Worm (Caenorhabditis elegans) whole organism, midembryonic: ENCODE data around the gene riok-3.

Experiments used
- T22C8.4 ChIP-seq: fragments of 200-800 bp; sonication (Bioruptor generic); IDR thresholded peaks from 2 replicates; pipeline ENCODE4 v1.3.6; 2022; ENCODE audit warnings: missing genetic modification characterization, missing compliant biosample characterization
- cog-1 ChIP-seq: sonication (generic microtip); optimal IDR thresholded peaks from 2 replicates; lab custom pipeline; 2016; ENCODE audit warnings: missing genetic modification characterization, missing compliant biosample characterization
- flt-1 ChIP-seq: fragments of 200-800 bp; sonication (Bioruptor generic); IDR thresholded peaks from 2 replicates; pipeline ENCODE4 v1.3.6; 2022; ENCODE audit warnings: missing genetic modification characterization, missing compliant biosample characterization
- klf-2 ChIP-seq: fragments of 200-800 bp; sonication (Bioruptor generic); conservative IDR thresholded peaks from 2 replicates; pipeline ENCODE4 v1.3.6; 2022; ENCODE audit warnings: missing genetic modification reagents, missing genetic modification characterization, missing compliant biosample characterization
- med-1 ChIP-seq: sonication (generic microtip); optimal IDR thresholded peaks from 2 replicates; lab custom pipeline; 2017; ENCODE audit warnings: missing genetic modification characterization, mild to moderate bottlenecking, missing compliant biosample characterization, antibody characterized with exemption, missing genetic modification reagents; ENCODE audit not compliant: insufficient read depth
- ref-1 ChIP-seq: fragments of 200-800 bp; sonication (Bioruptor generic); conservative IDR thresholded peaks from 2 replicates; pipeline ENCODE4 v1.3.6; 2022; ENCODE audit warnings: missing genetic modification reagents, missing genetic modification characterization, missing compliant biosample characterization
- tab-1 ChIP-seq: fragments of 200-800 bp; sonication (Bioruptor generic); IDR thresholded peaks from 2 replicates; pipeline ENCODE4 v1.3.6; 2022; ENCODE audit warnings: missing genetic modification characterization, missing compliant biosample characterization
- ztf-23 ChIP-seq: fragments of 200-800 bp; sonication (Bioruptor generic); IDR thresholded peaks from 2 replicates; pipeline ENCODE4 v1.3.6; 2022; ENCODE audit warnings: missing genetic modification reagents, missing genetic modification characterization, missing compliant biosample characterization
- ztf-29 ChIP-seq: fragments of 200-800 bp; sonication (Bioruptor generic); IDR thresholded peaks from 2 replicates; pipeline ENCODE4 v1.3.6; 2022; ENCODE audit warnings: missing genetic modification reagents, missing genetic modification characterization, missing compliant biosample characterization

The riok-3 gene

DNA sequence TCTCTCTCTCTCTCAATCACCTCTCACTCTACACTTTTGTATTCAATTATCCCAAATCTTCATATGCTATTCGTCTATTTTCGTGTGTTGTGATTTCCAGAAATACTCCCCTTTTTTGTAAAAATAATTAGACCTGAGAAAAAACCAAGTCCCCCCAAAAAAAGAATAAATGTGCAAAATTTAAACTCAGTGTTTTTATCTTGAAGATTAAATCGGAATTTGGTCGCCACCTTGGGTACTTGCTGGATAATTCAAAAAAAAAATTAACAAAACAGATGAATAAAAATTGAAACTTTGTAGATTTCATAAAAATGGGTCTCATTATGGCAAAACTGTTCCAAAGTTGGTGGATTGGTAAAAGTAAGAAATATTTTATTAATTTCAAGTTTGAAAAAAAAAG, 18.1 kb upstream of the riok-3 start, which contains the start of gene arl-5:
Gene arl-5, plus strand, starts transcription at position 301 of the 400 bp plus-strand sequence.
- no peak for TF ChIP-seq ztf-23 (GFP tag; lab: Robert Waterston, UW)
- no peak for TF ChIP-seq klf-2 (GFP tag; lab: Robert Waterston, UW)
- TF ChIP-seq tab-1 (GFP tag; lab: Robert Waterston, UW) = no peak
- TF ChIP-seq ref-1 (GFP tag; lab: Robert Waterston, UW) = no peak
- no peak for TF ChIP-seq T22C8.4 (GFP tag; lab: Robert Waterston, UW)
- TF ChIP-seq ztf-29 (GFP tag; lab: Robert Waterston, UW) = no peak
- no peak for TF ChIP-seq cog-1 (tag; lab: Kevin White, UChicago)
- TF ChIP-seq flt-1 (GFP tag; lab: Robert Waterston, UW) = no peak
- no peak for TF ChIP-seq med-1

DNA sequence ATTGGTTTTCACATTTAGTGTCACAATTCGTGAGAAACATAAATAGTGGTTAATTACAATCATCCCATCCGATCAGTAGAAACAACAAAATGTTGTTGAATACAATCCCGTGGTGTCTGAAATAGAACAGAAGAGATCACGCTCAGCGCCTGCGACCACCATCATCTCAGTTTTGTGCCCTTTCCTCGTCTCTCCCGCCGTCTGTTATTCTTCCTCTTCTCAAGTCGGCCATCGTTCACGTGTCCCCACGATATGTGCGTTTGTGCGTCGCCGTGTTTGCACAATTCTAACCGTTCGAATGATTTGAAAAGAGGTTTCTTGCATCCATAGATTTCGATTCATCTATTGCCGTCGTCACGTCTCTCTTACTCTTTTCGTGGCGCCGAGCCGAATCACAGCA, 14.0 kb upstream of the riok-3 start, which contains the start of gene panl-3:
Gene panl-3, plus strand, starts transcription at position 294 of the 400 bp plus-strand sequence.
- TF ChIP-seq ztf-23 (GFP tag; lab: Robert Waterston, UW) (peak; percentile 70; the same call in 1 of the 2 replicates), klf-2 (GFP tag; lab: Robert Waterston, UW) (no peak)

DNA sequence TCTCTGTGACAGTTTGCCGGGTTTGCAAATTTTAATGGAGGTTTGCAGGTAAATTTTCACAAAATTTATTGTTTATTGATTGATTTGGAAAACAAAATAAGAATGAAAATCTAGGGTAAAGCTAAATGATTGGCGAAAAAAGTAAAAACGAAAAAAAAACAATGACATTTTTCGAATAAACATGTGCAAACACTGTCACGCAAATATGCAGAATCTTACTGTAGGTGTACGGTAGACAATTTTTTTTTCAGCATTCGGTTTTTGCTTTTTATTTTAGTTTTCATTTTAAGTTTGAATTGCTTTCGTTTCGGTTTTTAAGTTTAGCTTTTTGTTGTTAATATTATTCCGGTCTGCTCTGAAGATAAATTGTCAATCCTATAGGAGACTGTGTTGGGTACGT, 13.1 kb upstream of the riok-3 start:
- TF ChIP-seq ztf-23 (GFP tag; lab: Robert Waterston, UW) (no peak), tab-1 (GFP tag; lab: Robert Waterston, UW) (no peak), med-1 (no peak), ztf-29 (GFP tag; lab: Robert Waterston, UW) (no peak), ref-1 (GFP tag; lab: Robert Waterston, UW) (no peak), cog-1 (tag; lab: Kevin White, UChicago) (no peak), flt-1 (GFP tag; lab: Robert Waterston, UW) (no peak), klf-2 (GFP tag; lab: Robert Waterston, UW) (no peak), T22C8.4 (GFP tag; lab: Robert Waterston, UW) (no peak)

DNA sequence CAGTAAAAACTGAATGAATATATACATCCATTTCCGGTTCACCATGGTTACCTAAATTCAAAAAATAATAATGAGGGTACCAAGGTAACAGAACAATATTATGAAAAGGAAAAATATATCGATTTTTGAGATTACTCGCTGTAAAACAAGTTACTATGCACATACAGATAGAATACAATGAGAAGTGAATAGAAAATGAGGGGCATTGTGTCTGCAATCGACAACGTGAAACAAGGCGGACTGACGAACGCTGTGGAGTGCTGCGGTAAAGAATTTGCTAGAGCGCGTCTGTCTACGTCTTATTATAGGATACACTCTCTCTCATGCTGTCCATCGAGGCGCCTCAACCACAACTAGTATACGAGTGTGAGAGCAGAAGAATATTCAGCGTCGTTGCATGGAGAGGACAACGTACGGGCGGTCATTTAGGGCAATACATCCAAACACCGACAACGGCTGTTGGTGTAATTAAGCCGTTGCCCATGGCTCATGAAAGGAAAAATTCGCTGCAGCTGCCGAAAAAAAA, 12.3 kb upstream of the riok-3 start, which contains the start of gene cnx-1:
Gene cnx-1, minus strand, starts transcription at position 51 of the 526 bp plus-strand sequence.
- TF ChIP-seq cog-1 (tag; lab: Kevin White, UChicago) (no peak), flt-1 (GFP tag; lab: Robert Waterston, UW) (peak; percentile 42; the same call in 1 of the 2 replicates), ztf-29 (GFP tag; lab: Robert Waterston, UW) (no peak), ztf-23 (GFP tag; lab: Robert Waterston, UW) (no peak), tab-1 (GFP tag; lab: Robert Waterston, UW) (peak; percentile 68; the same call in 1 of the 2 replicates)

DNA sequence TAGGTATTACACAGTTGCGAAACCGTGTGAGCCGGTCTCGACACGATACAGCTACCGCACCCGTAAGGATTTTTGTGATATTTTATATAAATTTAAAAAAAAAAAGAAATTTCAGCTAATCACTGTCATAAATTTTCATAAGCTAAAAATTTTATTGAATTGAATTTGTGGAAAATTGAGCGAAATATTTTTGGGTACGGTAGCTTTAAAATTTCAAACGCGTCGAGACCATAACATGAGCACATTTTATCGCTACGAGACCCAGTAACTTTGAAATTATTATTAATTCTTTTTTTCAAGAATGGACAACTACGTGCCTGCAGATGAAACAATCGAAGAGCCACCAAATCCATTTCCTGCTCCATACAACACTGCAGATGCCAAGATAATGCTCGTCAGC, 8.3 kb upstream of the riok-3 start, which contains the start of gene ZK632.14:
Gene ZK632.14, plus strand, starts transcription at position 301 of the 400 bp plus-strand sequence.
- TF ChIP-seq ztf-29 (GFP tag; lab: Robert Waterston, UW) (no peak), ztf-23 (GFP tag; lab: Robert Waterston, UW) (no peak), med-1 (no peak), klf-2 (GFP tag; lab: Robert Waterston, UW) (no peak), flt-1 (GFP tag; lab: Robert Waterston, UW) (no peak), ref-1 (GFP tag; lab: Robert Waterston, UW) (no peak), T22C8.4 (GFP tag; lab: Robert Waterston, UW) (no peak)

DNA sequence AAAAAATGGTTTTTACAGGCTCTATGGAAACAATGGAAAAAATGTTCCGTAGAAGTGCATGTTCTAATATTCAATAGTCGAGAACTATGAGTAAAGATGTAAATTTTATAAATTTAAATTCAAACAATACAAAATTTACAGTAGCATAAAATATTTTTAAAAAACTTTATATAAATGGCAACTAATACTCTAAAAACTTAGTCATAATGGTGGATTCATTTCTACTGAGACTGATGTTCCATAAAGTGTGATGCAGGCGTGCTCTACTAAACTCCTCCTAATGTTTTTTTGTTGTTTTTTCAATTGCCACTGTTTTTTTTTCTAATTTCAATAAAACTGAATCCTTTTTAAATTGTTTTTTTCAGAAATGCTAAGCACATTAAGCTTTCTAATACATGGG, 3.4 kb upstream of the riok-3 start, which contains the start of gene gtap-2:
Gene gtap-2, plus strand, starts transcription at position 366 of the 400 bp plus-strand sequence.
- TF ChIP-seq tab-1 (GFP tag; lab: Robert Waterston, UW) (no peak), cog-1 (tag; lab: Kevin White, UChicago) (no peak), T22C8.4 (GFP tag; lab: Robert Waterston, UW) (no peak), ztf-23 (GFP tag; lab: Robert Waterston, UW) (no peak), ref-1 (GFP tag; lab: Robert Waterston, UW) (no peak), ztf-29 (GFP tag; lab: Robert Waterston, UW) (no peak), klf-2 (GFP tag; lab: Robert Waterston, UW) (no peak), med-1 (no peak), flt-1 (GFP tag; lab: Robert Waterston, UW) (no peak)

DNA sequence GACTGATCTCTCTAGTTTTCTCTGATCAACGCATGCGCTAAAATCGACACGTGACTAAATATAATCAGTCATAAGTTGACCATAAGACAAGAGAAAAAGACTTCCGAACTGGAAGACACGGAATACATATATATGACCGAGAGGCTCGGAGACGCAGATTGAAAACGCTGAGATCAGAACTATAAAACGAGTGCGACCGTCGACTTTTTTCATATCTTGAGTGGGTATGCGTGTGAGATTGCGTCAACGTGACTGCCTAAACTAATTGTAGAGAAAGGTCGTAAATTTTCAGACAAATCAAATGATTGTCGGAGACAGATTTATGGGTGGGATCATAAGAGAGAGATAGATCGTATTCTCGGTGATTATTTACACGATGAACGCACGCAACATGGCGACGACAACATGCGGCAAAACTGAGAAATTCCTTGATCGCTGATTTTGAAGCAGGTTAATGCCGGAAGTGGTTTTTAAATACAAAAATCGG, 2.8 kb upstream of the riok-3 start:
- no peak for TF ChIP-seq med-1
- no peak for TF ChIP-seq flt-1 (GFP tag; lab: Robert Waterston, UW)
- TF ChIP-seq ref-1 (GFP tag; lab: Robert Waterston, UW) = no peak
- no peak for TF ChIP-seq T22C8.4 (GFP tag; lab: Robert Waterston, UW)
- no peak for TF ChIP-seq klf-2 (GFP tag; lab: Robert Waterston, UW)

DNA sequence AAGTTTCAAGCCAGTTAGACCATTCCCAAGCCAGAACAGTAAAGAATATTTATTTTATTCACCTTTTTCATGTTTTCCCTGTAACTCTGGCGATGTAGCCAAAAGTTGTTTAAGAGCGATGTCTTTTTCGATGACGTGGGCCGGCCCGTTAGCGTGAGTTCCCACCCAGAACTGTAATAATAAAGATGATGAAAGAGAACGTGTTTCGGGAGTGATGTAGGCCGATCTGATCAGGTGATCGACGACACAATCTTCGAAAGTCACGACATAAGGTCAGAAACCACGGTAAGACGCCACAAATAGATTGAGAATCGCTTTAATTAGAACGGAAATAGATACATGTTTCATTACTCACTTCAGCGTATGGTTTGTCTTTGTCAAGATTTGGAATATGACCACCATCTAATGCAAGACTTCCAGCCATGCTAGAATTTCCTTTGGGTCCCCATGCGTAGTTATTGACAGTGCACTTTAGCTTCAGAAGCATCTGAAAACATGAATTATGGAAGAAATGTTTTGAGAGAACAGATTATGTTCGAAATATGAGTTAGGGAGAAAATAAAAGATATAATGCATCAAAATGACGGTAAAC, 2.3 kb upstream of the riok-3 start, which contains the start of gene ZK632.4:
Gene ZK632.4, minus strand, starts transcription at position 487 of the 592 bp plus-strand sequence.
- TF ChIP-seq ztf-29 (GFP tag; lab: Robert Waterston, UW) = no peak
- TF ChIP-seq ztf-23 (GFP tag; lab: Robert Waterston, UW) = no peak
- no peak for TF ChIP-seq cog-1 (tag; lab: Kevin White, UChicago)
- TF ChIP-seq med-1 = no peak
- no peak for TF ChIP-seq T22C8.4 (GFP tag; lab: Robert Waterston, UW)
- TF ChIP-seq ref-1 (GFP tag; lab: Robert Waterston, UW) = no peak
- TF ChIP-seq tab-1 (GFP tag; lab: Robert Waterston, UW) = no peak
- TF ChIP-seq klf-2 (GFP tag; lab: Robert Waterston, UW) = no peak
- no peak for TF ChIP-seq flt-1 (GFP tag; lab: Robert Waterston, UW)

DNA sequence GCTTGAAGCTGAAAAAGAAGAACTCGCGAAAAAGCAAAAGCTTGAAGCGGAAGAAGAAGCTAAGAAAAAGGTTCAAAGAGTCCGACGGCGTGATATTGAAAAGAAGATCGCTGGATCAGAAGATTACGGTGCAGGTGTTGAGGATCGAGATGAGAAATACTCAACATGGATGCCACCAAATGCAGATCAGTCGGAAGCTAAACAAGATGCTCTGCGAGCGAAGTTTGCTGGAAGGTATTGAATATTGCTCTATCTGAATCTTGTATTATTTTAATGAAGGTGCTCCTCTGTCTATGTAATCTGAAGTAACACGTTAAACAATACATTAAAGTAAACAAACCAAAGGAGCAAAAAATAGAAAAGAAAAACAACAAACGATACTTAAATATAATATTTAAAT, 2.8 kb downstream of the riok-3 start:
- TF ChIP-seq ztf-29 (GFP tag; lab: Robert Waterston, UW) = no peak
- TF ChIP-seq klf-2 (GFP tag; lab: Robert Waterston, UW) = no peak
- TF ChIP-seq tab-1 (GFP tag; lab: Robert Waterston, UW) = no peak
- no peak for TF ChIP-seq ref-1 (GFP tag; lab: Robert Waterston, UW)
- TF ChIP-seq T22C8.4 (GFP tag; lab: Robert Waterston, UW) = no peak
- no peak for TF ChIP-seq flt-1 (GFP tag; lab: Robert Waterston, UW)
- no peak for TF ChIP-seq med-1
- no peak for TF ChIP-seq cog-1 (tag; lab: Kevin White, UChicago)
- TF ChIP-seq ztf-23 (GFP tag; lab: Robert Waterston, UW) = no peak
